Fruit fly (Drosophila melanogaster) whole organism, prepupa: ENCODE data around the gene CG5199.

Source experiments
- Blimp-1 ChIP-seq: fragments of 200-800 bp; sonication (Bioruptor generic); optimal IDR thresholded peaks from 3 replicates; lab custom pipeline; 2017; ENCODE audit warnings: missing biosample characterization, missing genetic modification characterization, mild to moderate bottlenecking, moderate library complexity, missing genetic modification reagents
- CG11294 ChIP-seq: fragments of 200-800 bp; sonication (Bioruptor generic); IDR thresholded peaks from 2 replicates; pipeline ENCODE4 v1.3.6; 2022; ENCODE audit warnings: missing biosample characterization, missing genetic modification characterization
- CG16779 ChIP-seq: fragments of 200-800 bp; sonication (Bioruptor generic); optimal IDR thresholded peaks from 3 replicates; lab custom pipeline; 2017; ENCODE audit warnings: missing biosample characterization, mild to moderate bottlenecking, missing genetic modification characterization
- CG6163 ChIP-seq: fragments of 200-800 bp; sonication (Bioruptor generic); IDR thresholded peaks from 3 replicates; pipeline ENCODE4 v1.3.6; 2022; ENCODE audit warnings: missing biosample characterization, missing genetic modification characterization
- CG8632 ChIP-seq: fragments of 200-800 bp; sonication (Bioruptor generic); optimal IDR thresholded peaks from 3 replicates; lab custom pipeline; 2016; ENCODE audit warnings: missing biosample characterization, missing genetic modification characterization
- Ets21C ChIP-seq: fragments of 200-800 bp; sonication (Bioruptor generic); optimal IDR thresholded peaks from 3 replicates; lab custom pipeline; 2016; ENCODE audit warnings: missing biosample characterization, missing genetic modification characterization
- Ets96B ChIP-seq: fragments of 200-800 bp; optimal IDR thresholded peaks from 2 replicates; lab custom pipeline; 2019; ENCODE audit warnings: missing biosample characterization, mild to moderate bottlenecking, missing genetic modification characterization, moderate library complexity
- Hr39 ChIP-seq: fragments of 200-800 bp; sonication (Bioruptor generic); optimal IDR thresholded peaks from 2 replicates; lab custom pipeline; 2016; ENCODE audit warnings: missing biosample characterization, missing genetic modification characterization
- Hr4 ChIP-seq: fragments of 200-800 bp; sonication (Bioruptor generic); optimal IDR thresholded peaks from 3 replicates; lab custom pipeline; 2016; ENCODE audit warnings: missing biosample characterization, missing genetic modification characterization
- fd59A ChIP-seq: fragments of 200-800 bp; sonication (Bioruptor generic); optimal IDR thresholded peaks from 2 replicates; lab custom pipeline; 2017; ENCODE audit warnings: missing biosample characterization, mild to moderate bottlenecking, missing genetic modification characterization, missing genetic modification reagents
- fd85E ChIP-seq: fragments of 200-800 bp; sonication (Bioruptor generic); optimal IDR thresholded peaks from 3 replicates; lab custom pipeline; 2016; ENCODE audit warnings: missing biosample characterization, missing genetic modification characterization
- vri ChIP-seq: fragments of 200-800 bp; sonication (Bioruptor generic); optimal IDR thresholded peaks from 3 replicates; lab custom pipeline; 2016; ENCODE audit warnings: missing biosample characterization, mild to moderate bottlenecking, missing genetic modification characterization

DNA sequence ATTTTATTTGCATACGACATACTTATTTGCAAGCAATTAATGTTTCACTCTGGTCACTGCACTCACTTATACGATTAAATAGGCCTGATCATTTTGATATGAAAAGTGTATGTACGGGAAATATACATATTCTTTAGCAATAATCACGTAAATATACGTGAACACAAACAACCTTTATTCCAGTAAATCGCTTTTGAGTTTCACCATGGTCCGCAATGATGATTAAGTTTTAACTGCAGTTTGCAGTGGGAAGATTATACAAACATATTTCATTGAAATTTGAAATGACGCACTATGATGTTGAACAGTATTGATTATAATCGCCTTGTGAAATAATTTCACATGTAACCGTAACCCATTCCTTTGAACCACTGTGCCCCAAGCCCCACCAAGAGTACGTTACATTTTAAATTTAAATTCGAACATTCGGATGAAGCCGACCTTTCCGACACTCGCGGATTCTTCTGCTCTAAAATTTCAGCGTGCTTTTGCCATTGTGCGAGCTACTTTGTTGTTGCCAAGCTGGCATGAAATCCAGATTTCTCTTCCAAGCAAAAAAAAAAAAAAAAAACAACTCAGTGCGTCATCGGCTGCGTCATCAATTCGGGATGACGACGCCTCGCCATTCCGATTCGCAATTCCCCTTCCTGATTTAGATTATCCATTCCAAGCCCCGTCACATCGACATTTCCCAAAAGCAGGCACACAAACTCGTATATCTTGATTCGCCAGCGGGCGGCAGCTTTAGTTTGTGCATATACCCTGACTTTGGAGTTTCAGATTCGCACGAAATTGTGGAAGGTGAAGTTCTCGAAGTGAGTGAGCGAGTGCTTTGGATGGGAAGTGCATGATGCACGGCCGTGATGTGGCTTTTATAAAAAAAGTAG, 48.9 kb downstream of the CG5199 start:
- TF ChIP-seq vri (GFP tag; lab: Kevin White, UChicago) (no peak), Ets21C (peak; percentile 74), CG16779 (tag; lab: Kevin White, UChicago) (peak; percentile 40), CG11294 (GFP tag; lab: Robert Waterston, UW) (no peak), CG6163 (peak; percentile 42; the same call in 2 of the 3 replicates), Ets96B (tag; lab: Kevin White, UChicago) (peak; percentile 47), fd85E (GFP tag; lab: Kevin White, UChicago) (no peak), Blimp-1 (GFP tag; lab: Kevin White, UChicago) (peak; percentile 62), CG8632 (peak; percentile 59), fd59A (GFP tag; lab: Kevin White, UChicago) (peak; percentile 74), Hr4 (GFP tag; lab: Kevin White, UChicago) (peak; percentile 40), Hr39 (GFP tag; lab: Kevin White, UChicago) (peak; percentile 81)
